Fruit fly (Drosophila melanogaster) whole organism, larva: ENCODE measurements around the gene NimB1.

Experiments used
- noc ChIP-seq: fragments of 200-800 bp; sonication (Bioruptor generic); optimal IDR thresholded peaks from 3 replicates; lab custom pipeline; 2019; ENCODE audit warnings: missing biosample characterization, mild to moderate bottlenecking, missing genetic modification characterization, moderate library complexity

NimB1 gene

DNA sequence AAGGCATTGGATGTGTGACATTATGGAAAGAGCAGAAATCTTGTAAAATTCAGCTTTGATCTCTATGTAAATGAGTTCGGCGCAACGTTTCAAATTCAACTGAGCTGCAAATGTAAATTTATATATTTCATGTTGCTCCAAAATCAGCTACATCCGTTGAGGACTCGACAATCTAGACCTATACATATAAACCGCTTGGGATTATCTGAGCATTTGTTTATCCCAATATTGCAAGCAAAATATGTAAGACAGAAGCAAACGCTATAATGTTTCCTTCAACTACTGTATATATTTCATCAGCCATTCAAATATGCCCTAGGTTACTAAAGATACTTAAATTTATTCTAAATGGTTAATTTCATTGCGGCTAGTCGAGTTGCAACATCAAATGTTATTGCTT is 13.4 kb downstream of the NimB1 start, which contains the start of gene NimC1:
Gene NimC1 (minus strand): TSS at position 101 of the 400 bp plus-strand sequence.
- no peak for TF ChIP-seq noc

- TF ChIP-seq noc, result peak; percentile 28
These were observed 13.8 kb downstream of the NimB1 start, which contains the start of gene Cyp28a5 for dm6 chr2L:13977073-13977472. Gene Cyp28a5, plus strand, starts transcription at chr2L:13977302.

- no peak for TF ChIP-seq noc
These were observed 16.5 kb downstream of the NimB1 start, which contains the start of gene NimC2 for dm6 chr2L:13979826-13980225. Gene NimC2, plus strand, starts transcription at chr2L:13980126.

dm6 chr2L:13998952-13999351 is 35.6 kb downstream of the NimB1 start:
- no peak for TF ChIP-seq noc

DNA sequence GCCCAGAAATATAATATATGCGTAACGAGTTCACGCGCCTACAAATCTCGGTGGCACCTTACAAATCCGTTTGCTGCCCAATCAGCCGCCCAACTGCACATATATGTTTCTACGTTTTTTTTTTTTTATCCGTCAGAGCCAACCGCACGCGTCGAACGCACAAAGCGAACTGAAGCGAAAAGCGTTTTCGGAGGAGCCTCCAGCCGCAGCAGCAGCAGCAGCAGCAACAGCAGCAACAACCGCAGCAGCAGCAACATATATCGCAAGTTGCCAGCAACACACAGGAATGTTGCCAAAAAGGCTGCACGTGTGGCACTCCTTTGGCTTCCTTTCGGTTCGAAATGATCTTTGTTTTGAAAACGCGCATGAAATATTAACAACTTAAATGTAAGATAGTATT is 37.8 kb downstream of the NimB1 start, which contains the start of gene rk:
Gene rk (minus strand): TSS at position 171 of the 400 bp plus-strand sequence.
- TF ChIP-seq noc, result no peak

DNA sequence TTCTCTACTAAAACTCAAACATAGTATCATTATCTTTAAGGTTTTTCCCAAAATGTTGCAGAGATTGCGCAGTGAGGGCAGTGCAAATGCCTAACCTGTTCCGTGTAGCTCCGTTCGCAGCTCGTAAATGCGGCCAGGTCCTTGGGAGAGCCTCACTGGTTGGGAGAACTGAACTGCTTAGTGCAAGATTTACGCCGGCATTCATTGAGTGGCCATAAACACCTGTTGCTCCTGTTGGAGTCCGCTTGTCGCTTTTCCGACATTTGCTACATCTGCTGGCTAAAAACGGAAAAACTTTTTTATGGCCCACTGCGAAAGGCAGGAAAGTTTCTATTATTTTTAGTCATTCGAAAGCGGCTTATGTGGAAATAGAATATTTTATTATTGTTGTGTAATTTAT is 38.6 kb downstream of the NimB1 start:
- TF ChIP-seq noc, result no peak

- no peak for TF ChIP-seq noc
These were observed 44.5 kb downstream of the NimB1 start, which contains the start of gene CG42692 for dm6 chr2L:14007801-14008200. Gene CG42692, plus strand, starts transcription at chr2L:14008101.

DNA sequence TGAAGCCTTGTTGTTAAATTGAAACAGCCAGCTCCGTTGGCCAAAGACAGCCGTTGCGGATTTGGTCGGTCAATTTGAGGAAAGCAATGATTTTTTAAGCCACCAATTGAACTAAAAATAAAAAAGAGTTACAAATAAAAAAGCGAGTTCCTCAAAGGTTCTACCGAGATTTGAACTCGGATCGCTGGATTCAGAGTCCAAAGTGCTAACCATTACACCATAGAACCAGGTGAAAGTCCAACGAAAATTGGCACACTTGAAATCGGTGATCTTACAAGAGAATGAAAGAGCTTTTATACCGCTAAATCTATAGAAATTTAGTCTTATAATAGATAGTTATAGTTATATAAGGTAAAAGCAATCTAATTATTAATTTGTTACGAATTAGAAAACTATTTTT is 47.1 kb downstream of the NimB1 start:
- TF ChIP-seq noc, result no peak

dm6 chr2L:14011591-14012303 is 48.4 kb downstream of the NimB1 start:
- TF ChIP-seq noc, result peak; percentile 84

DNA sequence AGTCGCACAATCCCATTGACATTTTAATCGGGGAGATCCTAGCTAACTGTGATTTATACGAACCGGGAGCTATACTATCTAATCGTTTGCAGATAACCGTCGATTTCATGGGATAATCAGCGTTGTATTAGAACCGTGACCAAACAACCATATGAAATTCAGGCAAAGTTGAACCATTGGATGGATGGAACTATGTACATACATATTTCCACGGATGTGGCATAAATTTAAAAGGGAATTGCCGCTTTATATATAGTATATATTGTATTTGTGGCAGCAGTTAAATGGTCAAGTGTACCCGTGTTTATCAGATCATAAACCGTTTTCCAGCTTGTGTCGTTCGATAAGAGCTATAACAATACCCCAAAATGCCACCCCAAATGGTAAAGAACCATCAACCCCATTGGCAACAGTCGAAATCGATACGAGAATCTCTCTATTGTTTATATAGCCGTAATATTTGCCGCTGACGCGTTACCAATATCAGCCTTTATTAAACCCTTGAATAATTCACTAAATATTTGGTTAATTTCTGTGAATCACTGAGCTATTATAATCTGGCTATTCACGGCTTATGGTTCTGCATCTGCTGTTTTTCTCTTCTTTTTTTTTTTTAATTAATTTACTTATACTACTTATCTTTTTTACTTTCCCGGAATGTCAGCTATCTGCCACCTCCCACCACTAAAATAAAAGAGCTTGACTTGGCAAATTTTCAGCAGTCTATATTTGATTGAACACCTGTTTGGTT is 49.2 kb downstream of the NimB1 start, which contains the start of gene bgm:
Gene bgm (plus strand): TSS at position 701 of the 751 bp plus-strand sequence.
- no peak for TF ChIP-seq noc

- peak; percentile 62 for TF ChIP-seq noc
These were observed 50.2 kb downstream of the NimB1 start for dm6 chr2L:14013478-14013877.
